Worm (Caenorhabditis elegans) whole organism, young adult: ENCODE measurements around the gene lonp-2.

ENCODE experiments used
- him-1 ChIP-seq: sonication (generic microtip); optimal IDR thresholded peaks from 2 replicates; lab custom pipeline; 2016; ENCODE audit warnings: missing genotype, missing genetic modification reagents, missing genetic modification characterization, missing compliant biosample characterization
- unc-62 ChIP-seq: fragments of 150-350 bp; optimal IDR thresholded peaks from 2 replicates; lab custom pipeline; 2014; ENCODE audit warnings: missing biosample characterization, missing genetic modification reagents, missing genetic modification characterization

DNA sequence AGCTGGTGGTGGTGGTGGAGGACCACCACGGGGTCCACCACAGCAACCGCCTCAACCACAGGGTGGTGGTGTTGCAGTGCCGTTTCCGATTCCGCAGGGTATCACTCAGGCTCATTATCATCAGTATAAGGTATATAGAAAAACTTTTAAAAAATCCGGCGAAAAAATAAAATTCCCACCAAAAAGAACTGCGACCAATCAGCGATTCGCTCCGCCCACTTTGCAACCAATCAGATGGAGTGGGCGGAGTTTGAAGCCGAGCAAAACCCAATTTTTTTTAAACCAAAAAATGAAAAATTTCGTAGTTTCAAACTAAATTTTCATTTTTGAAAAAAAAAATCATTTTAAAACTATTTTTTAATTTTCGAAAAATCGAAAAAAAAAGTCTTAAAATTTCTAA is 53.4 kb downstream of the lonp-2 start:
- TF ChIP-seq him-1 (tag; lab: Kevin White, UChicago), result no peak
- TF ChIP-seq unc-62 (GFP tag; lab: Kevin White, UChicago), result no peak
